Fruit fly (Drosophila melanogaster): Measurements from ENCODE around the gene CG1750.

The CG1750 gene

dm6 chr3R:31222125-31222889, 32.4 kb downstream of the CG1750 start (continued):
- no peak for TF ChIP-seq CG6689 (GFP tag; IDR thresholded peaks at IDR 0.05)
- TF ChIP-seq sd (tag; optimal IDR thresholded peaks at IDR 0.05): peak; percentile 48
- no peak for TF ChIP-seq CG2129 (GFP tag; IDR thresholded peaks at IDR 0.05; ENCODE audit: partially characterized antibody)
- peak; percentile 28 for TF ChIP-seq YL-1 (GFP tag; optimal IDR thresholded peaks at IDR 0.05)
- peak; percentile 76 to 86 for TF ChIP-seq Pdp1 (GFP tag; optimal IDR thresholded peaks at IDR 0.05)
- no peak for TF ChIP-seq inv (GFP tag; IDR thresholded peaks at IDR 0.05; ENCODE audit: partially characterized antibody)
- peak; percentile 75 for TF ChIP-seq slou (GFP tag; optimal IDR thresholded peaks at IDR 0.05)
- peak; percentile 76 for TF ChIP-seq CHES-1-like (GFP tag; optimal IDR thresholded peaks at IDR 0.05)
- TF ChIP-seq chinmo (GFP tag; IDR thresholded peaks at IDR 0.05; ENCODE audit: partially characterized antibody): no peak
- TF ChIP-seq dan (GFP tag; IDR thresholded peaks at IDR 0.05): no peak
- no peak for TF ChIP-seq CG11247 (GFP tag; IDR thresholded peaks at IDR 0.05)
- peak; percentile 77 for TF ChIP-seq nau (GFP tag; optimal IDR thresholded peaks at IDR 0.05)
- no peak for TF ChIP-seq Dfd (GFP tag; optimal IDR thresholded peaks at IDR 0.05)
- no peak for TF ChIP-seq stwl (tag; optimal IDR thresholded peaks at IDR 0.05)
- TF ChIP-seq dmrt11E (tag; optimal IDR thresholded peaks at IDR 0.05): peak; percentile 85
- no peak for TF ChIP-seq ro (GFP tag; IDR thresholded peaks at IDR 0.05)
- no peak for TF ChIP-seq ase (GFP tag; IDR thresholded peaks at IDR 0.05)
- peak; percentile 89 for TF ChIP-seq bab2 (GFP tag; optimal IDR thresholded peaks at IDR 0.05)
- TF ChIP-seq pros (GFP tag; optimal IDR thresholded peaks at IDR 0.05): peak; percentile 63
- TF ChIP-seq ttk (GFP tag; IDR thresholded peaks at IDR 0.05): no peak
- no peak for TF ChIP-seq CG7745 (tag; optimal IDR thresholded peaks at IDR 0.05)
- no peak for TF ChIP-seq CG4404 (GFP tag; IDR thresholded peaks at IDR 0.05)
- TF ChIP-seq CG8765 (GFP tag; IDR thresholded peaks at IDR 0.05): no peak
- TF ChIP-seq lab (GFP tag; optimal IDR thresholded peaks at IDR 0.05): peak; percentile 89
- TF ChIP-seq bsh (GFP tag; optimal IDR thresholded peaks at IDR 0.05): peak; percentile 32 to 81
- TF ChIP-seq CG17359 (tag; optimal IDR thresholded peaks at IDR 0.05): peak; percentile 81
- no peak for TF ChIP-seq CG11696 (GFP tag; IDR thresholded peaks at IDR 0.05)
- TF ChIP-seq B-H1 (GFP tag; IDR thresholded peaks at IDR 0.05): no peak
- peak; percentile 56; the same call in 2 of the 3 replicates for TF ChIP-seq croc (GFP tag; conservative IDR thresholded peaks at IDR 0.05)
- TF ChIP-seq trh (GFP tag; optimal IDR thresholded peaks at IDR 0.05): peak; percentile 41
- peak; percentile 87 for TF ChIP-seq fu2 (GFP tag; optimal IDR thresholded peaks at IDR 0.05)
- peak; percentile 93 for TF ChIP-seq gem (tag; optimal IDR thresholded peaks at IDR 0.05)
- TF ChIP-seq nmo (GFP tag; optimal IDR thresholded peaks at IDR 0.05): peak; percentile 86
- TF ChIP-seq Oaz (GFP tag; IDR thresholded peaks at IDR 0.05): no peak
- peak; percentile 65 for TF ChIP-seq Spps (tag; optimal IDR thresholded peaks at IDR 0.05)
- peak; percentile 60 for TF ChIP-seq CG17912 (GFP tag; optimal IDR thresholded peaks at IDR 0.05)
- no peak for TF ChIP-seq prd (optimal IDR thresholded peaks at IDR 0.05)
- TF ChIP-seq prd (GFP tag; IDR thresholded peaks at IDR 0.05): no peak
- TF ChIP-seq pnt (GFP tag; optimal IDR thresholded peaks at IDR 0.05): peak; percentile 83
- no peak for TF ChIP-seq CG14965 (GFP tag; optimal IDR thresholded peaks at IDR 0.05; ENCODE audit: borderline replicate concordance)
- no peak for TF ChIP-seq Doc2 (GFP tag; IDR thresholded peaks at IDR 0.05)
- TF ChIP-seq maf-S (GFP tag; optimal IDR thresholded peaks at IDR 0.05): peak; percentile 84
- no peak for TF ChIP-seq gsb (GFP tag; IDR thresholded peaks at IDR 0.05)
- TF ChIP-seq bowl (GFP tag; IDR thresholded peaks at IDR 0.05): no peak
- TF ChIP-seq CG4282 (GFP tag; optimal IDR thresholded peaks at IDR 0.05): peak; percentile 44
- no peak for TF ChIP-seq ham (GFP tag; IDR thresholded peaks at IDR 0.05)
- no peak for TF ChIP-seq Nf-YA (GFP tag; IDR thresholded peaks at IDR 0.05)
- TF ChIP-seq fd102C (GFP tag; optimal IDR thresholded peaks at IDR 0.05): peak; percentile 32
- TF ChIP-seq en (GFP tag; optimal IDR thresholded peaks at IDR 0.05): peak; percentile 81
- TF ChIP-seq tna (GFP tag; IDR thresholded peaks at IDR 0.05; ENCODE audit: partially characterized antibody): no peak

Data from whole organism, embryonic.